Worm (Caenorhabditis elegans): ENCODE results near the gene F28C6.8.

Gene F28C6.8

DNA sequence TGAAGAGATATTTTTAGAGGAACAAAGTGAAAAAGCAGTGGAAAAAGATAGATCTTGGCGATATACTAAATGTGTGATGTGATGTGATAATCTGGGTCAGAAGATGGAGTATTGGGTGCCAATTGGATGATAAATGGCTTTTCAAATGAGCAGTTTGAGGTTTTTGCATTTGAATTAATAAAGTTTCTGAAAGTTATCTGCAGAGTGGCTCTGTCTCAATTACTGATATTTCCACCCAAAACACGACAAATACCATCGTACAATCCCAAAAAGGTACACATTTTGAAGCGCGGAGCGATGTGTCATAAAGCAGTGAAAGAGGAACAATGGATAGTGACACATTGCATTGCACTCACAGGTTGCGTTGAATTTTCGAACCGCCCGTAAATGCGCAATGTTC lies 32.9 kb downstream of the F28C6.8 start:
- TF ChIP-seq ama-1 (optimal IDR thresholded peaks at IDR 0.05) (no peak), elt-4 (tag; optimal IDR thresholded peaks at IDR 0.05) (no peak), fkh-6 (tag; optimal IDR thresholded peaks at IDR 0.05) (no peak), odd-2 (tag; optimal IDR thresholded peaks at IDR 0.05) (no peak), zip-5 (tag; optimal IDR thresholded peaks at IDR 0.05) (no peak), lim-6 (tag; optimal IDR thresholded peaks at IDR 0.05) (no peak), ceh-34 (tag; optimal IDR thresholded peaks at IDR 0.05) (no peak), ceh-31 (tag; optimal IDR thresholded peaks at IDR 0.05) (no peak), pag-3 (tag; optimal IDR thresholded peaks at IDR 0.05; ENCODE audit: borderline replicate concordance) (no peak), pax-1 (tag; optimal IDR thresholded peaks at IDR 0.05) (no peak), ceh-24 (tag; optimal IDR thresholded peaks at IDR 0.05) (no peak), ceh-9 (tag; optimal IDR thresholded peaks at IDR 0.05) (no peak), ceh-6 (GFP tag; optimal IDR thresholded peaks at IDR 0.05) (no peak), npax-4 (tag; optimal IDR thresholded peaks at IDR 0.05) (no peak)

DNA sequence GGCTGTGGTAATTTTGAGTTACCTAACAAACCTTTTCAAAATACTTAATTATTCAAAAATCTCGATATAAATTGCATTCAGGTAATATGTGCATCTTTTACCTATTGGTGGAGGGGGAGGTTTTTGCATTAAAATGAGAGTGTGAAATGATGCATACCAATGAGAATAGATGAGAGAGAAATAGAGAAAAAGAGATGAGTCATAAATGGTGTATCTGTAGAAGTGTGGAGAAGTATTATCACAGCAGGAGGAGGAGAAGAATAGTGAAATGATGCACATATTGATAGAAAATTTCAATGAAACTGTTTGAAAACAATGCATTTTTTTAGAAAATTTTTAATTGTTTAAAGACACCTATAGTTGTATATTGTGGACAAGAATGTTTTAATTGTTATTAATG lies 33.9 kb downstream of the F28C6.8 start:
- TF ChIP-seq Y22D7AL.16 (tag; optimal IDR thresholded peaks at IDR 0.05) (no peak), ceh-24 (tag; optimal IDR thresholded peaks at IDR 0.05) (no peak), ceh-14 (tag; optimal IDR thresholded peaks at IDR 0.05) (no peak), ztf-16 (tag; optimal IDR thresholded peaks at IDR 0.05) (no peak), hlh-8 (tag; optimal IDR thresholded peaks at IDR 0.05) (no peak), ets-4 (tag; optimal IDR thresholded peaks at IDR 0.05) (no peak), npax-4 (tag; optimal IDR thresholded peaks at IDR 0.05) (no peak), C38D4.7 (GFP tag; optimal IDR thresholded peaks at IDR 0.05) (no peak), F13H6.1 (tag; optimal IDR thresholded peaks at IDR 0.05) (no peak), tbx-7 (tag; optimal IDR thresholded peaks at IDR 0.05) (no peak), hlh-15 (tag; optimal IDR thresholded peaks at IDR 0.05) (no peak), K09A11.1 (tag; optimal IDR thresholded peaks at IDR 0.05; ENCODE audit: insufficient read depth) (no peak), fkh-6 (tag; optimal IDR thresholded peaks at IDR 0.05) (no peak)

DNA sequence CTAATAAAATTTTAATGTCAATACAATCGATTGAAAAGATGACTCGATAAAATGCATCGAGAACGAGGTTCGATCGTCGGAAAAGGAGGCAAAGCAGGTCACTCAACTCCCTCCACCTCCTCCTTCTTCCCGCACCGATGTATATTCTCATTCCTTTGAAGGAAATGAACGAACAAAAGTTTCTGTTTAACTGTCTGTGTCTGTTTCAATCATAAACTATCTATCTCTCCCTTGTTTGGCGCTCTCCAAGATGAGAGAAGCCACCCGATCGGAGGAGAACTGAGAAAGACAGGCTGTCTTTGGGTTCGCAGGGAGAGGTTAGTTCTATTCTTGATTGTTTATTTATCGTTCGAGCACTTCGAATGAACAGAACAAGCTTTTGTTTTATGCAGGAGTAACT lies 34.5 kb downstream of the F28C6.8 start, which contains the start of gene D2085.7:
Gene D2085.7, plus strand, starts transcription at position 251 of the 400 bp plus-strand sequence.
- TF ChIP-seq hlh-13 (GFP tag; optimal IDR thresholded peaks at IDR 0.05) (no peak), ceh-19 (GFP tag; optimal IDR thresholded peaks at IDR 0.05) (no peak), unc-86 (tag; optimal IDR thresholded peaks at IDR 0.05) (no peak), pros-1 (tag; optimal IDR thresholded peaks at IDR 0.05) (no peak), pag-3 (tag; optimal IDR thresholded peaks at IDR 0.05; ENCODE audit: borderline replicate concordance) (no peak), sox-2 (GFP tag; IDR thresholded peaks at IDR 0.05) (no peak), ceh-18 (tag; optimal IDR thresholded peaks at IDR 0.05) (no peak), odd-2 (tag; optimal IDR thresholded peaks at IDR 0.05) (no peak), ceh-22 (tag; optimal IDR thresholded peaks at IDR 0.05) (no peak), fkh-6 (tag; optimal IDR thresholded peaks at IDR 0.05) (no peak), syd-9 (tag; optimal IDR thresholded peaks at IDR 0.05) (no peak), sox-4 (tag; optimal IDR thresholded peaks at IDR 0.05) (no peak), nhr-11 (tag; optimal IDR thresholded peaks at IDR 0.05) (no peak), pax-1 (tag; optimal IDR thresholded peaks at IDR 0.05) (no peak), ceh-34 (tag; optimal IDR thresholded peaks at IDR 0.05) (no peak), eyg-1 (tag; optimal IDR thresholded peaks at IDR 0.05) (no peak)

DNA sequence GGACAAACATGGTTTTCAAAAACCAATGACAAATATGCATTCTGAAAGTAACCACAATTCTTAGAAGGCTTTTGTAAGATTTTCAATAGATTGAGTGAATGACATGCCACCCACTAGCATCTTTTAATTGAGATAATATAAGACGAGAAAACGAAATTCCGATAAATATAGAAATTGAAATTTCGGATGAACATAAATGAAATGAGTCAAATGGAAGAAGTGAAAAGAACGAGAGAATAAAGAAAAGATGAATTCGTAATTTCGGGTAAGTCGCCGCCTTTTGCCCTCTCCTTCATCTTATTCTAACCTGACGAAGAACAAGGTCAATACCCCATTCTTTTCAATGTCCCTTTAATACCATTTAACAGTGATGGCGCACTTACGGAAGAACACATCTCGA lies 35.7 kb downstream of the F28C6.8 start:
- no peak for TF ChIP-seq ceh-19 (GFP tag; optimal IDR thresholded peaks at IDR 0.05)
- TF ChIP-seq tbx-2 (tag; optimal IDR thresholded peaks at IDR 0.05): no peak
- no peak for TF ChIP-seq mec-3 (tag; optimal IDR thresholded peaks at IDR 0.05; ENCODE audit: borderline replicate concordance)
- no peak for TF ChIP-seq C38D4.7 (GFP tag; optimal IDR thresholded peaks at IDR 0.05)
- no peak for TF ChIP-seq pha-4 (tag; optimal IDR thresholded peaks at IDR 0.05)
- no peak for TF ChIP-seq fax-1 (tag; optimal IDR thresholded peaks at IDR 0.05)
- TF ChIP-seq T23F11.4 (GFP tag; optimal IDR thresholded peaks at IDR 0.05): no peak
- no peak for TF ChIP-seq tbx-7 (tag; optimal IDR thresholded peaks at IDR 0.05)
- TF ChIP-seq fkh-6 (tag; optimal IDR thresholded peaks at IDR 0.05): no peak
- no peak for TF ChIP-seq hlh-8 (tag; optimal IDR thresholded peaks at IDR 0.05)
- TF ChIP-seq ceh-45 (GFP tag; IDR thresholded peaks at IDR 0.05): no peak
- TF ChIP-seq lin-11 (tag; optimal IDR thresholded peaks at IDR 0.05): no peak
- TF ChIP-seq dmd-4 (tag; optimal IDR thresholded peaks at IDR 0.05; ENCODE audit: borderline replicate concordance): no peak
- no peak for TF ChIP-seq ceh-14 (tag; optimal IDR thresholded peaks at IDR 0.05)
- no peak for TF ChIP-seq pat-9 (tag; optimal IDR thresholded peaks at IDR 0.05)
- no peak for TF ChIP-seq ceh-9 (tag; optimal IDR thresholded peaks at IDR 0.05)
- no peak for TF ChIP-seq unc-55 (GFP tag; optimal IDR thresholded peaks at IDR 0.05)
- TF ChIP-seq ceh-30 (tag; optimal IDR thresholded peaks at IDR 0.05): no peak
- no peak for TF ChIP-seq npax-4 (tag; optimal IDR thresholded peaks at IDR 0.05)
- TF ChIP-seq pag-3 (tag; optimal IDR thresholded peaks at IDR 0.05; ENCODE audit: borderline replicate concordance): no peak

Data from whole organism, late embryonic.